Fruit fly (Drosophila melanogaster): ENCODE measurements around the gene CG45095.

DNA sequence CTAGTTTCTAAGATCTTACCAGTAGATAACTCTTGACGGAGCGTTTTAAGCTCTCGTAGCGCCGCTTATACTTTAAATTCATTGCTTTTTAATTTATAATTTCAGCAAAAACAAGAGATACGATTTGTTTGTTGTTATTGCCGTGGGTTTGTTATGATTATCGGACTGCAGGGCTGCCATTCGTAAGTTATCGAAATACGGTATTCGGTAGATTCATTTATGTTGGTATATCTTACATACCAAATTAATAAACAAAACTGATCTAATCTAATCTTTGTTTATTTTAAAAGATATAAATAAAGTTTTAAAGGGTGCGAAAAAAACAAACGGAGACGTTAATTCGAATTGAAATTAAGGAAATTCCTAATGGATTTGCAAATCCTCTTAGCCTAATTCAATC, 46.3 kb upstream of the CG45095 start, which contains the start of the genes CG31111 and stac:
- TF ChIP-seq CG7101 (tag; optimal IDR thresholded peaks at IDR 0.05) = peak; percentile 12
- no peak for TF ChIP-seq toe (GFP tag; optimal IDR thresholded peaks at IDR 0.05)
- TF ChIP-seq Crg-1 (GFP tag; optimal IDR thresholded peaks at IDR 0.05) = no peak

All from whole organism, adult.